Fruit fly (Drosophila melanogaster) whole organism: Measurements from ENCODE around the gene CG13937.

Experiments used
- CG8478 ChIP-seq: fragments of >200 bp; optimal IDR thresholded peaks from 2 replicates; lab custom pipeline; 2018; ENCODE audit warnings: inconsistent platforms
- Dll ChIP-seq: fragments of >200 bp; optimal IDR thresholded peaks from 2 replicates; lab custom pipeline; 2017
- pan ChIP-seq: fragments of >200 bp; optimal IDR thresholded peaks from 2 replicates; lab custom pipeline; 2017
- psq ChIP-seq: fragments of >200 bp; optimal IDR thresholded peaks from 2 replicates; lab custom pipeline; 2017
- usp ChIP-seq: fragments of >200 bp; optimal IDR thresholded peaks from 2 replicates; lab custom pipeline; 2017; ENCODE audit warnings: missing biosample characterization, missing genetic modification characterization, mixed read lengths

DNA sequence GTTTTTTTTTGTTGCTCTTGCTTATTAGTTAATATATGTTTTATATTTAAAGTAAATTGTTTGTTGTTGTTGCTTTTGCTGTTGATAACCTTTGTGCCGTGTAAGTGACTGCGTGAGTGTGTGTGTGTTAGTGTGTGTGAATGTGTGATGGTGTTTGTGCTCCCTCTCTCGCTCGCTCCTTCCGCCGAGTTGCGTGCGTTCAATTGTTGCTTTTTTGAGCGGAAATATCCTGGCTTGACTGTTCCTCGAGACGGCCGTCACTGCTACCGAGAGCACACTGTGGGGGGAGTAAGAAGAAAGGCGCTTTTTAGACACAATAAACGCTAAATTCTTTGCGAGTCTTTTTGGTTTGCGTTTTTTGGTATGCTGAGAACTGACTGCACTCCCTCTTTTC, 21.4 kb downstream of the CG13937 start:
- TF ChIP-seq Dll (lab: Kevin White, UChicago) (no peak), pan (lab: Kevin White, UChicago) (no peak), usp (GFP tag; lab: Kevin White, UChicago) (no peak), CG8478 (lab: Kevin White, UChicago) (peak; percentile 28), psq (no peak)
